Worm (Caenorhabditis elegans): Measurements from ENCODE around the gene ifta-1.

- TF ChIP-seq tra-4 (tag; optimal IDR thresholded peaks at IDR 0.05) (no peak), hmg-4 (GFP tag; optimal IDR thresholded peaks at IDR 0.05) (no peak), pes-1 (GFP tag; IDR thresholded peaks at IDR 0.05) (no peak), sea-1 (GFP tag; conservative IDR thresholded peaks at IDR 0.05) (no peak)
Observed at ce11 chrX:5599224-5599623, 46.7 kb upstream of the ifta-1 start, which contains the start of gene sulp-2.
